Fruit fly (Drosophila melanogaster): ENCODE data around the gene omd.

DNA sequence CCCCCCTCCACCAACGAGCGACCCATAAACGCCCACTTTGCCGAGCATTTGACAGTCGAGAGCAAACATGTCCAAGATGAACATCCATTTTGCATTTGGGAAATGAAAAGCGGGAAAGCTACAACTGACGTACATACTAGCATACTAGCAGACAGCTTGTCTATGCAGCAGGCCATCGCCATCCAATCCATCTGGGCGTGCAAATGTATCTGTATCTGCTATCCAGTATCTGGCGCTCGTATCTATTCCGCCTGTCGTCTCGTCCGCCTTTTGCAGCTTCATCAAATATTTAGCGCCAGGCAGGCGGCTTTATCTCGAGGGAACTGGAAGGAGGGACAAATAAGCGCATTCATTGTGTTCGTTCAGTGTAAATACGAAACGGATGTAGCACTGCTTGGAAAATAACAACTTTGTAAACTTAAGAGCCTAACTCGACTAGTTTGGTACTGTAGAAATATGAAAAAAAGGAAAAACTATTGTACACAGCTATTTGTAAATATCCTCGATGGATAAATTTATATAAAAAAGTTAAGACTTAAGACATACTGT, 27.0 kb upstream of the omd start:
- TF ChIP-seq Eip78C (GFP tag) (peak; percentile 70), CG6792 (GFP tag; optimal IDR thresholded peaks at IDR 0.05) (peak; percentile 15), Blimp-1 (GFP tag; optimal IDR thresholded peaks at IDR 0.05) (no peak), CG6163 (GFP tag; IDR thresholded peaks at IDR 0.05) (peak; percentile 56; the same call in 2 of the 3 replicates), lz (GFP tag; optimal IDR thresholded peaks at IDR 0.05) (peak; percentile 6), CG6276 (GFP tag; optimal IDR thresholded peaks at IDR 0.05) (no peak), CG32006 (GFP tag; optimal IDR thresholded peaks at IDR 0.05) (no peak), salr (GFP tag; optimal IDR thresholded peaks at IDR 0.05) (peak in 1 of 2 experiments; percentile 53), CG15336 (GFP tag; IDR thresholded peaks at IDR 0.05) (no peak)

Data from whole organism, prepupa.